Worm (Caenorhabditis elegans) whole organism, L4 larva: ENCODE data around the gene nhr-12.
A peak's percentile ranks its signal among the peaks of the same experiment; 100 is the strongest.

Source experiments
- F10B5.3 ChIP-seq: sonication (generic microtip); optimal IDR thresholded peaks from 2 replicates; lab custom pipeline; 2016; ENCODE audit warnings: mild to moderate bottlenecking, missing genetic modification characterization, missing compliant biosample characterization
- R02D3.7 ChIP-seq: fragments of 150-350 bp; sonication (generic microtip); optimal IDR thresholded peaks from 3 replicates; lab custom pipeline; 2014; ENCODE audit warnings: missing biosample characterization, missing genetic modification characterization
- T20F7.1 ChIP-seq: fragments of 200-800 bp; sonication (Bioruptor generic); optimal IDR thresholded peaks from 2 replicates; lab custom pipeline; 2018; ENCODE audit warnings: mild to moderate bottlenecking, missing genetic modification characterization, missing compliant biosample characterization
- T26A8.4 ChIP-seq: fragments of 200-800 bp; sonication (Bioruptor generic); IDR thresholded peaks from 2 replicates; pipeline ENCODE4 v1.3.6; 2022; ENCODE audit warnings: missing genetic modification characterization, missing compliant biosample characterization
- Y48G9A.11 ChIP-seq: fragments of 200-800 bp; sonication (Bioruptor generic); IDR thresholded peaks from 2 replicates; pipeline ENCODE4 v1.3.6; 2022; ENCODE audit warnings: missing genetic modification reagents, missing genetic modification characterization, missing compliant biosample characterization
- Y5F2A.4 ChIP-seq: fragments of 200-800 bp; sonication (Bioruptor generic); optimal IDR thresholded peaks from 2 replicates; lab custom pipeline; 2018; ENCODE audit warnings: mild to moderate bottlenecking, missing genetic modification characterization, missing compliant biosample characterization
- ZK337.2 ChIP-seq: fragments of 200-800 bp; sonication (Bioruptor generic); IDR thresholded peaks from 2 replicates; pipeline ENCODE4 v1.3.6; 2022; ENCODE audit warnings: missing genetic modification reagents, missing genetic modification characterization, missing compliant biosample characterization
- ZK546.5 ChIP-seq, 2 experiments: sonication (generic microtip); optimal IDR thresholded peaks; 2 replicates each; lab custom pipeline; 2017; ENCODE audit warnings: missing biosample characterization in 2 of 2, missing genetic modification characterization in 2 of 2
- aly-2 ChIP-seq: sonication (generic microtip); optimal IDR thresholded peaks from 2 replicates; lab custom pipeline; 2018; ENCODE audit warnings: missing biosample characterization, missing genetic modification characterization
- attf-4 ChIP-seq: sonication (generic microtip); optimal IDR thresholded peaks from 3 replicates; lab custom pipeline; 2017; ENCODE audit warnings: missing biosample characterization, missing genetic modification characterization
- ceh-20 ChIP-seq: fragments of 200-800 bp; sonication (Bioruptor generic); IDR thresholded peaks from 2 replicates; pipeline ENCODE4 v1.3.6; 2022; ENCODE audit warnings: missing genetic modification reagents, missing genetic modification characterization, missing compliant biosample characterization
- ceh-32 ChIP-seq: sonication (generic microtip); optimal IDR thresholded peaks from 2 replicates; lab custom pipeline; 2016; ENCODE audit warnings: mild to moderate bottlenecking, missing genetic modification characterization, missing compliant biosample characterization; ENCODE audit not compliant: poor library complexity
- ceh-82 ChIP-seq: sonication (generic microtip); optimal IDR thresholded peaks from 2 replicates; lab custom pipeline; 2017; ENCODE audit warnings: missing biosample characterization, missing genetic modification characterization
- ctbp-1 ChIP-seq: fragments of 200-800 bp; sonication (Bioruptor generic); IDR thresholded peaks from 2 replicates; pipeline ENCODE4 v1.3.6; 2022; ENCODE audit warnings: missing genetic modification reagents, missing genetic modification characterization, missing compliant biosample characterization
- daf-12 ChIP-seq: fragments of 150-350 bp; optimal IDR thresholded peaks from 2 replicates; lab custom pipeline; 2014; ENCODE audit warnings: missing biosample characterization, missing genetic modification reagents, missing genetic modification characterization
- daf-19 ChIP-seq: fragments of 200-800 bp; sonication (Bioruptor generic); conservative IDR thresholded peaks from 2 replicates; pipeline ENCODE4 v1.3.6; 2022; ENCODE audit warnings: missing genetic modification characterization, missing compliant biosample characterization
- daf-8 ChIP-seq: fragments of 200-800 bp; sonication (Bioruptor generic); IDR thresholded peaks from 2 replicates; pipeline ENCODE4 v1.3.6; 2022; ENCODE audit warnings: missing genetic modification characterization, missing compliant biosample characterization
- dmd-6 ChIP-seq: fragments of 200-800 bp; sonication (Bioruptor generic); IDR thresholded peaks from 2 replicates; pipeline ENCODE4 v1.3.6; 2022; ENCODE audit warnings: missing genetic modification reagents, missing genetic modification characterization, missing compliant biosample characterization
- dmd-8 ChIP-seq: fragments of 200-800 bp; sonication (Bioruptor generic); IDR thresholded peaks from 2 replicates; pipeline ENCODE4 v1.3.6; 2022; ENCODE audit warnings: missing genetic modification characterization, missing compliant biosample characterization
- dmd-9 ChIP-seq: fragments of 200-800 bp; sonication (Bioruptor generic); IDR thresholded peaks from 2 replicates; pipeline ENCODE4 v1.3.6; 2022; ENCODE audit warnings: missing genetic modification reagents, missing genetic modification characterization, missing compliant biosample characterization
- dpl-1 ChIP-seq: fragments of 150-350 bp; optimal IDR thresholded peaks from 2 replicates; lab custom pipeline; 2014; ENCODE audit warnings: missing biosample characterization, missing genetic modification reagents, missing genetic modification characterization
- egl-43 ChIP-seq: fragments of 200-800 bp; sonication (Bioruptor generic); IDR thresholded peaks from 2 replicates; pipeline ENCODE4 v1.3.6; 2022; ENCODE audit warnings: missing genetic modification reagents, missing genetic modification characterization, missing compliant biosample characterization
- fkh-10 ChIP-seq: fragments of 150-350 bp; optimal IDR thresholded peaks from 2 replicates; lab custom pipeline; 2014; ENCODE audit warnings: missing biosample characterization, missing genetic modification reagents, missing genetic modification characterization
- fos-1 ChIP-seq: fragments of 150-350 bp; optimal IDR thresholded peaks from 2 replicates; lab custom pipeline; 2014; ENCODE audit warnings: missing biosample characterization, missing genetic modification characterization
- gei-8 ChIP-seq: fragments of 200-800 bp; sonication (Bioruptor generic); optimal IDR thresholded peaks from 2 replicates; lab custom pipeline; 2018; ENCODE audit warnings: mild to moderate bottlenecking, missing genetic modification characterization, missing compliant biosample characterization
- hmg-1.1 ChIP-seq: fragments of 200-800 bp; sonication (Bioruptor generic); IDR thresholded peaks from 2 replicates; pipeline ENCODE4 v1.3.6; 2022; ENCODE audit warnings: missing genetic modification reagents, missing genetic modification characterization, missing compliant biosample characterization
- lim-7 ChIP-seq: fragments of 200-800 bp; sonication (Bioruptor generic); IDR thresholded peaks from 2 replicates; pipeline ENCODE4 v1.3.6; 2022; ENCODE audit warnings: missing genetic modification characterization, missing compliant biosample characterization
- lin-29 ChIP-seq: fragments of 200-800 bp; sonication (Bioruptor generic); IDR thresholded peaks from 2 replicates; pipeline ENCODE4 v1.3.6; 2022; ENCODE audit warnings: missing genetic modification reagents, missing genetic modification characterization, missing compliant biosample characterization
- lin-39 ChIP-seq: fragments of 150-350 bp; optimal IDR thresholded peaks from 2 replicates; lab custom pipeline; 2014; ENCODE audit warnings: missing biosample characterization, missing genetic modification reagents, missing genetic modification characterization
- madf-5 ChIP-seq, 2 experiments: fragments of 200-800 bp; sonication (Bioruptor generic); IDR thresholded peaks; 2 replicates each; pipeline ENCODE4 v1.3.6; 2022; ENCODE audit warnings: missing compliant biosample characterization in 2 of 2, missing genetic modification characterization in 2 of 2
- nhr-111 ChIP-seq: fragments of 200-800 bp; sonication (Bioruptor generic); optimal IDR thresholded peaks from 2 replicates; lab custom pipeline; 2018; ENCODE audit warnings: mild to moderate bottlenecking, missing genetic modification characterization, missing compliant biosample characterization
- nhr-237 ChIP-seq: sonication (generic microtip); optimal IDR thresholded peaks from 2 replicates; lab custom pipeline; 2017; ENCODE audit warnings: missing biosample characterization, missing genetic modification characterization
- nhr-42 ChIP-seq: fragments of 200-800 bp; sonication (Bioruptor generic); IDR thresholded peaks from 2 replicates; pipeline ENCODE4 v1.3.6; 2022; ENCODE audit warnings: missing genetic modification characterization, missing compliant biosample characterization
- nhr-48 ChIP-seq: sonication (generic microtip); optimal IDR thresholded peaks from 2 replicates; lab custom pipeline; 2016; ENCODE audit warnings: mild to moderate bottlenecking, missing genetic modification characterization, missing compliant biosample characterization
- nhr-6 ChIP-seq: fragments of 150-350 bp; optimal IDR thresholded peaks from 2 replicates; lab custom pipeline; 2014; ENCODE audit warnings: missing biosample characterization, missing genetic modification characterization
- nhr-77 ChIP-seq: fragments of 150-350 bp; optimal IDR thresholded peaks from 2 replicates; lab custom pipeline; 2014; ENCODE audit warnings: missing biosample characterization, missing genetic modification characterization
- pha-4 ChIP-seq, 2 experiments: fragments of 150-350 bp in 1 of 2; fragments of 200-800 bp in 1 of 2; sonication (Bioruptor generic) in 1 of 2; IDR thresholded peaks in 1 of 2; optimal IDR thresholded peaks in 1 of 2; 2 replicates each; pipeline versions ENCODE4 v1.3.6 to Lab custom; 2014 to 2022; ENCODE audit warnings: missing genetic modification characterization in 2 of 2, missing genetic modification reagents in 2 of 2, missing biosample characterization in 1 of 2, missing compliant biosample characterization in 1 of 2
- php-3 ChIP-seq: fragments of 200-800 bp; sonication (Bioruptor generic); IDR thresholded peaks from 2 replicates; pipeline ENCODE4 v1.3.6; 2022; ENCODE audit warnings: missing genetic modification reagents, missing genetic modification characterization, missing compliant biosample characterization
- pqm-1 ChIP-seq: sonication (generic microtip); optimal IDR thresholded peaks from 2 replicates; lab custom pipeline; 2017; ENCODE audit warnings: missing biosample characterization, missing genetic modification characterization
- rbr-2 ChIP-seq: sonication (generic microtip); optimal IDR thresholded peaks from 2 replicates; lab custom pipeline; 2016; ENCODE audit warnings: missing genotype, missing genetic modification characterization, missing compliant biosample characterization
- sdz-12 ChIP-seq: fragments of 200-800 bp; sonication (Bioruptor generic); optimal IDR thresholded peaks from 2 replicates; lab custom pipeline; 2018; ENCODE audit warnings: mild to moderate bottlenecking, missing genetic modification characterization, missing compliant biosample characterization
- set-16 ChIP-seq: fragments of 200-800 bp; sonication (Bioruptor generic); IDR thresholded peaks from 2 replicates; pipeline ENCODE4 v1.3.6; 2022; ENCODE audit warnings: missing genetic modification reagents, missing genetic modification characterization, missing compliant biosample characterization
- skn-1 ChIP-seq: fragments of 150-350 bp; optimal IDR thresholded peaks from 2 replicates; lab custom pipeline; 2014; ENCODE audit warnings: missing biosample characterization, missing genetic modification characterization
- snpc-4 ChIP-seq: fragments of 150-350 bp; optimal IDR thresholded peaks from 2 replicates; lab custom pipeline; 2014; ENCODE audit warnings: missing biosample characterization, missing genetic modification characterization
- spr-3 ChIP-seq: fragments of 200-800 bp; sonication (Bioruptor generic); optimal IDR thresholded peaks from 2 replicates; lab custom pipeline; 2018; ENCODE audit warnings: mild to moderate bottlenecking, missing genetic modification characterization, missing compliant biosample characterization
- unc-39 ChIP-seq: sonication (generic microtip); optimal IDR thresholded peaks from 2 replicates; lab custom pipeline; 2017; ENCODE audit warnings: missing biosample characterization, missing genetic modification characterization
- zip-11 ChIP-seq: fragments of 200-800 bp; sonication (Bioruptor generic); IDR thresholded peaks from 2 replicates; pipeline ENCODE4 v1.3.6; 2022; ENCODE audit warnings: missing genetic modification characterization, missing compliant biosample characterization
- zip-2 ChIP-seq: fragments of 150-350 bp; optimal IDR thresholded peaks from 2 replicates; lab custom pipeline; 2014; ENCODE audit warnings: missing biosample characterization, missing genetic modification characterization
- ztf-7 ChIP-seq: fragments of 150-350 bp; optimal IDR thresholded peaks from 2 replicates; lab custom pipeline; 2014; ENCODE audit warnings: missing biosample characterization, missing genetic modification characterization

Gene nhr-12

DNA sequence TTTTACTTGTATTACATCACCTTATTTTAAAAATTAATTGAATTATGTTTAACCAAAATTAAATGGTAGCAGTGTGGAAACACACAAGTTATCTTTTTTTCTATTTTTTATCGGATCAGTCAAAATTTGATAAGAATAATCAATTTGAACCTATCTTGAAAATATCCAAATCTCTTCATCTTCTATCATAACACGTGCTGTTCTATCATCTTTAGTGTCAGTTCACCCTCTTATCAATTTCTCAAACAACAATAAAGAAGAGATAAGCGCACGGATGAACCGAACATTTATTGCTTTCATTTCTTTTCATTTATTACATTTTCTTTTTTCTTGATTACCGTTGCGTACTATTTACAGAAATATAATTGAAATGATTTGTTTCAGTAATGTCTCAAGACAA, 3.3 kb upstream of the nhr-12 start, which contains the start of gene R04B5.5 (continued):
- TF ChIP-seq nhr-111 (GFP tag; lab: Kevin White, UChicago) (no peak), snpc-4 (tag; lab: Kevin White, UChicago) (no peak), php-3 (peak; percentile 89), daf-8 (GFP tag; lab: Robert Waterston, UW) (no peak), nhr-42 (GFP tag; lab: Robert Waterston, UW) (no peak), daf-12 (no peak), lin-29 (GFP tag; lab: Robert Waterston, UW) (no peak), T26A8.4 (GFP tag; lab: Robert Waterston, UW) (no peak), hmg-1.1 (GFP tag; lab: Robert Waterston, UW) (no peak), Y5F2A.4 (GFP tag; lab: Kevin White, UChicago) (no peak), nhr-77 (tag; lab: Kevin White, UChicago) (peak; percentile 89), lin-39 (tag; lab: Kevin White, UChicago) (no peak), dmd-6 (GFP tag; lab: Robert Waterston, UW) (peak; percentile 67), madf-5 (GFP tag; IDR thresholded peaks at IDR 0.05; lab: Robert Waterston, UW) (no peak), ceh-82 (tag; lab: Kevin White, UChicago) (no peak), nhr-237 (tag; lab: Kevin White, UChicago) (no peak), sdz-12 (GFP tag; lab: Kevin White, UChicago) (no peak), ZK546.5 (tag; optimal IDR thresholded peaks at IDR 0.05; lab: Kevin White, UChicago) (no peak), rbr-2 (tag; lab: Kevin White, UChicago) (no peak), ceh-20 (GFP tag; lab: Robert Waterston, UW) (no peak), fos-1 (tag; lab: Kevin White, UChicago) (no peak), set-16 (GFP tag; lab: Robert Waterston, UW) (no peak), Y48G9A.11 (GFP tag; lab: Robert Waterston, UW) (no peak), T20F7.1 (GFP tag; lab: Kevin White, UChicago) (peak; percentile 8), pha-4 (GFP tag; IDR thresholded peaks at IDR 0.05; lab: Robert Waterston, UW) (no peak), pha-4 (tag; optimal IDR thresholded peaks at IDR 0.05; lab: Kevin White, UChicago) (no peak), spr-3 (GFP tag; lab: Kevin White, UChicago) (no peak), skn-1 (tag; lab: Kevin White, UChicago) (no peak), dmd-9 (GFP tag; lab: Robert Waterston, UW) (no peak), pqm-1 (tag; lab: Kevin White, UChicago) (peak; percentile 37), aly-2 (tag; lab: Kevin White, UChicago) (no peak), ceh-32 (tag; lab: Kevin White, UChicago) (no peak), fkh-10 (GFP tag; lab: Kevin White, UChicago) (no peak), R02D3.7 (tag; lab: Kevin White, UChicago) (no peak), nhr-6 (tag; lab: Kevin White, UChicago) (peak; percentile 2), daf-19 (GFP tag; lab: Robert Waterston, UW) (no peak), attf-4 (tag; lab: Kevin White, UChicago) (no peak), ctbp-1 (no peak), lim-7 (no peak), dmd-8 (GFP tag; lab: Robert Waterston, UW) (no peak), gei-8 (no peak), ztf-7 (tag; lab: Kevin White, UChicago) (peak; percentile 46), F10B5.3 (tag; lab: Kevin White, UChicago) (no peak), dpl-1 (GFP tag; lab: Kevin White, UChicago) (no peak), ZK337.2 (GFP tag; lab: Robert Waterston, UW) (no peak), nhr-48 (tag; lab: Kevin White, UChicago) (peak; percentile 49), zip-11 (GFP tag; lab: Robert Waterston, UW) (no peak), unc-39 (tag; lab: Kevin White, UChicago) (no peak), zip-2 (tag; lab: Kevin White, UChicago) (no peak), egl-43 (no peak)
